Fruit fly (Drosophila melanogaster): ENCODE results near the gene CkIIalpha-i1.

The CkIIalpha-i1 gene

DNA sequence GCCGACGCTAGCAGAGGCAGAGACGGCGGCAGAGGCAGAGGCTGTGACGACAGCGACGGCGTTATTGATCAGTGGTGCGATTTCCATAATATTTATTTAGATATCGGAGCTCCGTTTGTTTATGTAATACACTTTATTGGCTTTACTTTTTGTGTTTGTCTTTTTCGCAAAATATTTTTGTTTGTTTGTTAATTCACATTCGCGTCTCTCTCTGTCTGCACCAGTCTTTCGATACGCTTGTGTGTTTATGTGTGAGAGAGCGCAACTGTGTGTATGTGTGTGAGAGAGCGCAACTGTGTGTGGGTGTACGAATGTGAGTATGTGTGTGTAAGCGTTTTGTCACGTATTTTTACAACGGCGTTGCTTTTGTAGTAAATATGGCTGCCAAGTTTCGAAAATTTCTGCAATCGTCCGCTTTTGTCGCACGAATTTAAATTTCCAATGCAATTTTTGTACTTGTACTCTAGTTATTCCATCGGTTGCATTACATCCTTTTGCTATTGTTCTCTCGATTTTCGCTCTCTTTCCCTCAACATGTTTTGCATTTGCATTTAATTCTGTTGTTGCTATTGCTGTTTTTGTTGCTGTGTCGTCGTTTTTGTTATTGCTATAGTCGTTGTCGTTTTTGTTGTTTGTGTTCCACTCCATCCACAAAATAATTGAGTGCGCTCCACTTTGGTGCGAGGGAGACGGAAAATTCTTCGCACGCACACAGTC, 8.9 kb downstream of the CkIIalpha-i1 start (continued):
- no peak for TF ChIP-seq az2 (GFP tag; optimal IDR thresholded peaks at IDR 0.05)
- TF ChIP-seq CG34224 (GFP tag; IDR thresholded peaks at IDR 0.05; ENCODE audit: partially characterized antibody) = no peak
- no peak for TF ChIP-seq knrl (GFP tag; IDR thresholded peaks at IDR 0.05; ENCODE audit: partially characterized antibody)
- TF ChIP-seq CG14667 (GFP tag; IDR thresholded peaks at IDR 0.05) = no peak
- TF ChIP-seq MTF-1 (GFP tag; optimal IDR thresholded peaks at IDR 0.05; ENCODE audit: borderline replicate concordance) = no peak
- TF ChIP-seq abd-A (tag; optimal IDR thresholded peaks at IDR 0.05) = peak; percentile 8
- peak; percentile 7 for TF ChIP-seq CG15696 (tag; optimal IDR thresholded peaks at IDR 0.05)
- peak; percentile 95 for TF ChIP-seq CG15479 (GFP tag; optimal IDR thresholded peaks at IDR 0.05)
- TF ChIP-seq Dp (GFP tag; optimal IDR thresholded peaks at IDR 0.05) = no peak
- TF ChIP-seq Taf1 (GFP tag; IDR thresholded peaks at IDR 0.05) = no peak
- TF ChIP-seq dati (GFP tag; IDR thresholded peaks at IDR 0.05) = no peak
- TF ChIP-seq grau (tag; optimal IDR thresholded peaks at IDR 0.05) = no peak
- TF ChIP-seq ftz-f1 (GFP tag; optimal IDR thresholded peaks at IDR 0.05) = peak; percentile 43
- no peak for TF ChIP-seq ssp (GFP tag; IDR thresholded peaks at IDR 0.05)
- TF ChIP-seq odd (GFP tag; optimal IDR thresholded peaks at IDR 0.05) = peak; percentile 32
- TF ChIP-seq Rfx (GFP tag; IDR thresholded peaks at IDR 0.05) = peak; percentile 37; the same call in 1 of the 2 replicates
- TF ChIP-seq chm (GFP tag; IDR thresholded peaks at IDR 0.05) = peak; percentile 36; the same call in 1 of the 2 replicates
- no peak for TF ChIP-seq CG6175 (GFP tag; IDR thresholded peaks at IDR 0.05)
- peak; percentile 14 for TF ChIP-seq Blimp-1 (GFP tag; optimal IDR thresholded peaks at IDR 0.05)
- TF ChIP-seq CG12104 (GFP tag; optimal IDR thresholded peaks at IDR 0.05) = no peak
- TF ChIP-seq Bteb2 (GFP tag; optimal IDR thresholded peaks at IDR 0.05) = peak; percentile 47
- no peak for TF ChIP-seq CG4854 (GFP tag; optimal IDR thresholded peaks at IDR 0.05)
- TF ChIP-seq CG10147 (GFP tag; optimal IDR thresholded peaks at IDR 0.05) = no peak
- TF ChIP-seq CG11695 (GFP tag; IDR thresholded peaks at IDR 0.05) = peak; percentile 49; the same call in 1 of the 3 replicates
- TF ChIP-seq mam (GFP tag; optimal IDR thresholded peaks at IDR 0.05) = no peak
- no peak for TF ChIP-seq sna (GFP tag; IDR thresholded peaks at IDR 0.05; ENCODE audit: partially characterized antibody)
- TF ChIP-seq CG7556 (GFP tag; optimal IDR thresholded peaks at IDR 0.05) = peak; percentile 36
- no peak for TF ChIP-seq Nf-YA (GFP tag; IDR thresholded peaks at IDR 0.05)
- TF ChIP-seq D (optimal IDR thresholded peaks at IDR 0.05) = no peak
- no peak for TF ChIP-seq D (GFP tag; optimal IDR thresholded peaks at IDR 0.05)
- no peak for TF ChIP-seq tgo (GFP tag; IDR thresholded peaks at IDR 0.05)
- peak in 1 of 2 experiments; percentile 26 for TF ChIP-seq Hr51 (GFP tag; optimal IDR thresholded peaks at IDR 0.05)
- TF ChIP-seq stc (GFP tag; IDR thresholded peaks at IDR 0.05) = peak; percentile 54; the same call in 1 of the 2 replicates
- no peak for TF ChIP-seq pb (GFP tag; optimal IDR thresholded peaks at IDR 0.05)
- peak; percentile 46 for TF ChIP-seq Hmr (GFP tag; optimal IDR thresholded peaks at IDR 0.05)
- peak; percentile 49 for TF ChIP-seq gro (GFP tag; optimal IDR thresholded peaks at IDR 0.05)
- no peak for TF ChIP-seq Dip3 (GFP tag; optimal IDR thresholded peaks at IDR 0.05)
- peak; percentile 14 for TF ChIP-seq Spps (tag; optimal IDR thresholded peaks at IDR 0.05)
- TF ChIP-seq hkb (optimal IDR thresholded peaks at IDR 0.05) = no peak
- peak; percentile 57; the same call in 1 of the 2 replicates for TF ChIP-seq hkb (GFP tag; IDR thresholded peaks at IDR 0.05)
- TF ChIP-seq CG4328 (GFP tag; optimal IDR thresholded peaks at IDR 0.05) = no peak
- TF ChIP-seq cwo (GFP tag; optimal IDR thresholded peaks at IDR 0.05) = peak; percentile 16
- TF ChIP-seq da (GFP tag; optimal IDR thresholded peaks at IDR 0.05) = no peak
- TF ChIP-seq CG7987 (GFP tag; optimal IDR thresholded peaks at IDR 0.05) = peak; percentile 35
- peak; percentile 14; the same call in 1 of the 2 replicates for TF ChIP-seq seq (GFP tag; IDR thresholded peaks at IDR 0.05)
- no peak for TF ChIP-seq CG16813 (GFP tag; IDR thresholded peaks at IDR 0.05; ENCODE audit: partially characterized antibody)
- peak; percentile 26 for TF ChIP-seq CG17829 (tag; optimal IDR thresholded peaks at IDR 0.05)
- peak; percentile 14 for TF ChIP-seq nau (GFP tag; optimal IDR thresholded peaks at IDR 0.05)
- no peak for TF ChIP-seq prd (optimal IDR thresholded peaks at IDR 0.05)
- TF ChIP-seq prd (GFP tag; IDR thresholded peaks at IDR 0.05) = peak; percentile 42; the same call in 1 of the 3 replicates
